Fruit fly (Drosophila melanogaster): ENCODE measurements around the gene Lcp65Ab2.

DNA sequence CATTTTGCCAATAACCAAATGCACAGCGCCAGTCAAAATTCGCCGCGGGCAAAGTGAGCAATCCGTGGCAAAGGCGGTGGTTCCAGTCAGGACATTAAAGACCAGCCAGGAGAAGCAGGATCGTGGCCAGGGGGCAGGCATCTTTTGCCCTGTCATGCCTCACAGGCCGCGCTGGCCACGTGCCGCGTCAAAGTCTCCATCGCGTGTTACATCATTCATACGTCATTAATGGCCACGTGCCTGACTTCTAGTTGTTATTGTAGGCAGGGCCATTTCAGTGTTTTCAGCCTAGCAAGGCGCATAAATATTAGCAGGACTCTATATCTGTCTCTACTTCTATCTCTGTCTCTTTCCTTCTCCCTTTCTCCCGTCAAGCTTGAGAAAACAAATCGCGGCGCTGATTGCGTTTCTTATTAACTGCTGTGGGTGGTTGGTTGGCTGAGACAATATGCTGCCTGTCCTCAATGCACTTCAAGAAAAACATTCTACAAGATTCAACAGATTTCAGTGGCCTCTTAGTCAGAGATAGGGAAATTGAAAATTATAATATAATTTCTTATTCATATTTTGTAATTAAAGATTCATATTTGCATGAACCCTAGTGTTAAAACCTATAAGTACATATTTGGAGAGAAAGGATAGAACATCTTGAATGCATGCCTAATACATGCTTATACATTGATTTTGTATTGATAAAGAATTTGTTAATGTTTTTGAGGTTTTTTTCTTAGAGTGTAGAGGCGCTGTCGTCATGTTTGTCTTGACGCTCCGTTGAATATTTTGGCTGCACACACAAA, 38.0 kb upstream of the Lcp65Ab2 start:
- no peak for TF ChIP-seq dl (GFP tag; optimal IDR thresholded peaks at IDR 0.05; ENCODE audit: insufficient read depth in 1 of 2, partially characterized antibody in 2 of 2)
- no peak for TF ChIP-seq sv (GFP tag; optimal IDR thresholded peaks at IDR 0.05)
- TF ChIP-seq psq (GFP tag; optimal IDR thresholded peaks at IDR 0.05): no peak
